Worm (Caenorhabditis elegans) whole organism, L1 larva: ENCODE measurements around the gene F26C11.4.

Experiments used
- F16B12.6 ChIP-seq: fragments of 150-350 bp; optimal IDR thresholded peaks from 2 replicates; lab custom pipeline; 2014; ENCODE audit warnings: missing biosample characterization, missing genetic modification characterization
- Y116A8C.19 ChIP-seq: sonication (generic microtip); optimal IDR thresholded peaks from 2 replicates; lab custom pipeline; 2016; ENCODE audit warnings: missing compliant biosample characterization, missing genetic modification characterization, borderline replicate concordance
- aha-1 ChIP-seq: fragments of 150-350 bp; optimal IDR thresholded peaks from 2 replicates; lab custom pipeline; 2014; ENCODE audit warnings: missing biosample characterization, missing genetic modification characterization
- alr-1 ChIP-seq: fragments of 200-800 bp; sonication (Bioruptor generic); optimal IDR thresholded peaks from 2 replicates; lab custom pipeline; 2018; ENCODE audit warnings: borderline replicate concordance, mild to moderate bottlenecking, missing genetic modification characterization, missing compliant biosample characterization
- aly-2 ChIP-seq: fragments of 150-350 bp; optimal IDR thresholded peaks from 2 replicates; lab custom pipeline; 2014; ENCODE audit warnings: missing biosample characterization, missing genetic modification characterization
- blmp-1 ChIP-seq: fragments of 150-350 bp; optimal IDR thresholded peaks from 2 replicates; lab custom pipeline; 2014; ENCODE audit warnings: missing biosample characterization, missing genetic modification characterization
- ceh-63 ChIP-seq: fragments of 200-800 bp; sonication (Bioruptor generic); optimal IDR thresholded peaks from 2 replicates; lab custom pipeline; 2018; ENCODE audit warnings: mild to moderate bottlenecking, missing genetic modification characterization, missing compliant biosample characterization
- ceh-8 ChIP-seq: fragments of 200-800 bp; sonication (Bioruptor generic); optimal IDR thresholded peaks from 2 replicates; lab custom pipeline; 2018; ENCODE audit warnings: mild to moderate bottlenecking, missing genetic modification characterization, moderate library complexity, missing compliant biosample characterization
- ceh-82 ChIP-seq, 3 experiments: fragments of 150-350 bp in 1 of 3; sonication (generic microtip) in 2 of 3; optimal IDR thresholded peaks; 2 replicates each; lab custom pipeline; 2014 to 2017; ENCODE audit warnings: missing biosample characterization in 3 of 3, missing genetic modification characterization in 3 of 3
- ceh-90 ChIP-seq: sonication (generic microtip); optimal IDR thresholded peaks from 2 replicates; lab custom pipeline; 2016; ENCODE audit warnings: missing genetic modification characterization, missing compliant biosample characterization
- dpl-1 ChIP-seq, 3 experiments: fragments of 150-350 bp in 2 of 3; sonication (generic microtip) in 1 of 3; optimal IDR thresholded peaks; 2 replicates each; lab custom pipeline; 2014 to 2017; ENCODE audit warnings: missing biosample characterization in 3 of 3, missing genetic modification characterization in 3 of 3, missing genetic modification reagents in 3 of 3
- efl-1 ChIP-seq, 4 experiments: fragments of 150-350 bp; optimal IDR thresholded peaks in 3 of 4; peaks in 1 of 4; 1 replicate in 1 of 4; 2 replicates in 3 of 4; lab custom pipeline; 2014; ENCODE audit warnings: missing biosample characterization in 2 of 4, missing genetic modification characterization in 2 of 4, missing genetic modification reagents in 2 of 4
- efl-3 ChIP-seq: fragments of 200-800 bp; sonication (Bioruptor generic); optimal IDR thresholded peaks from 2 replicates; lab custom pipeline; 2018; ENCODE audit warnings: mild to moderate bottlenecking, missing genetic modification characterization, missing compliant biosample characterization
- egl-13 ChIP-seq: sonication (generic microtip); optimal IDR thresholded peaks from 2 replicates; lab custom pipeline; 2016; ENCODE audit warnings: missing genotype, missing genetic modification reagents, missing genetic modification characterization, missing compliant biosample characterization
- elt-2 ChIP-seq: sonication (generic microtip); optimal IDR thresholded peaks from 2 replicates; lab custom pipeline; 2016; ENCODE audit warnings: missing genetic modification characterization, mild to moderate bottlenecking, inconsistent platforms, missing compliant biosample characterization, missing genetic modification reagents
- elt-3 ChIP-seq, 6 experiments: fragments of 150-350 bp in 1 of 6; sonication (generic microtip); optimal IDR thresholded peaks; 2 replicates each; lab custom pipeline; 2017 to 2018; ENCODE audit warnings: missing biosample characterization in 6 of 6, missing genetic modification characterization in 6 of 6, inconsistent platforms in 1 of 6
- ets-5 ChIP-seq: fragments of 200-800 bp; sonication (Bioruptor generic); IDR thresholded peaks from 2 replicates; pipeline ENCODE4 v1.3.6; 2022; ENCODE audit warnings: missing genetic modification characterization, missing compliant biosample characterization
- fkh-10 ChIP-seq: sonication (generic microtip); optimal IDR thresholded peaks from 2 replicates; lab custom pipeline; 2017; ENCODE audit warnings: missing biosample characterization, missing genetic modification reagents, missing genetic modification characterization
- hlh-4 ChIP-seq: sonication (generic microtip); optimal IDR thresholded peaks from 2 replicates; lab custom pipeline; 2016; ENCODE audit warnings: mild to moderate bottlenecking, missing genetic modification characterization, missing compliant biosample characterization
- irx-1 ChIP-seq: sonication (generic microtip); optimal IDR thresholded peaks from 2 replicates; lab custom pipeline; 2016; ENCODE audit warnings: missing genetic modification characterization, missing compliant biosample characterization
- isw-1 ChIP-seq: fragments of 200-800 bp; sonication (Bioruptor generic); IDR thresholded peaks from 2 replicates; pipeline ENCODE4 v1.3.6; 2022; ENCODE audit warnings: missing genetic modification characterization, missing compliant biosample characterization
- lin-14 ChIP-seq: fragments of 200-800 bp; sonication (Bioruptor generic); optimal IDR thresholded peaks from 2 replicates; lab custom pipeline; 2018; ENCODE audit warnings: mild to moderate bottlenecking, missing genetic modification characterization, moderate library complexity, missing compliant biosample characterization
- lin-15B ChIP-seq: fragments of 150-350 bp; sonication (generic microtip); optimal IDR thresholded peaks from 3 replicates; lab custom pipeline; 2014; ENCODE audit warnings: missing biosample characterization, missing genetic modification characterization
- lin-35 ChIP-seq, 2 experiments: fragments of 150-350 bp; optimal IDR thresholded peaks; 2 replicates each; lab custom pipeline; 2014; ENCODE audit warnings: missing biosample characterization in 2 of 2, missing genetic modification characterization in 2 of 2, missing genetic modification reagents in 2 of 2
- lin-39 ChIP-seq: fragments of 150-350 bp; optimal IDR thresholded peaks from 2 replicates; lab custom pipeline; 2014; ENCODE audit warnings: missing biosample characterization, missing genetic modification reagents, missing genetic modification characterization
- lsy-2 ChIP-seq, 2 experiments: fragments of 150-350 bp; optimal IDR thresholded peaks; 2 replicates each; lab custom pipeline; 2014; ENCODE audit warnings: missing biosample characterization in 2 of 2, missing genetic modification characterization in 2 of 2
- mab-9 ChIP-seq: fragments of 200-800 bp; sonication (Bioruptor generic); IDR thresholded peaks from 2 replicates; pipeline ENCODE4 v1.3.6; 2022; ENCODE audit warnings: missing genetic modification reagents, missing genetic modification characterization, missing compliant biosample characterization
- nhr-11 ChIP-seq: fragments of 150-350 bp; optimal IDR thresholded peaks from 2 replicates; lab custom pipeline; 2014; ENCODE audit warnings: missing biosample characterization, missing genetic modification characterization
- nhr-12 ChIP-seq: sonication (generic microtip); optimal IDR thresholded peaks from 2 replicates; lab custom pipeline; 2017; ENCODE audit warnings: missing biosample characterization, missing genetic modification characterization
- nhr-19 ChIP-seq: fragments of 200-800 bp; sonication (Bioruptor generic); conservative IDR thresholded peaks from 2 replicates; pipeline ENCODE4 v1.3.6; 2022; ENCODE audit warnings: missing genetic modification characterization, missing compliant biosample characterization
- nhr-237 ChIP-seq: fragments of 150-350 bp; optimal IDR thresholded peaks from 2 replicates; lab custom pipeline; 2014; ENCODE audit warnings: missing biosample characterization, missing genetic modification characterization
- nhr-47 ChIP-seq: sonication (generic microtip); optimal IDR thresholded peaks from 2 replicates; lab custom pipeline; 2016; ENCODE audit warnings: mild to moderate bottlenecking, missing genetic modification characterization, moderate library complexity, missing compliant biosample characterization
- nhr-71 ChIP-seq: sonication (generic microtip); optimal IDR thresholded peaks from 2 replicates; lab custom pipeline; 2016; ENCODE audit warnings: mild to moderate bottlenecking, missing genetic modification characterization, moderate library complexity, missing compliant biosample characterization
- nhr-76 ChIP-seq: sonication (generic microtip); optimal IDR thresholded peaks from 2 replicates; lab custom pipeline; 2017; ENCODE audit warnings: missing biosample characterization, missing genetic modification characterization
- nhr-77 ChIP-seq: fragments of 150-350 bp; optimal IDR thresholded peaks from 2 replicates; lab custom pipeline; 2014; ENCODE audit warnings: missing biosample characterization, missing genetic modification characterization
- pag-3 ChIP-seq: sonication (generic microtip); optimal IDR thresholded peaks from 2 replicates; lab custom pipeline; 2017; ENCODE audit warnings: missing genetic modification characterization, mild to moderate bottlenecking, missing compliant biosample characterization, antibody characterized with exemption, borderline replicate concordance; ENCODE audit not compliant: insufficient read depth
- pax-3 ChIP-seq: fragments of 200-800 bp; sonication (Bioruptor generic); optimal IDR thresholded peaks from 2 replicates; lab custom pipeline; 2018; ENCODE audit warnings: mild to moderate bottlenecking, missing genetic modification characterization, moderate library complexity, missing compliant biosample characterization
- pqm-1 ChIP-seq: sonication (generic microtip); optimal IDR thresholded peaks from 3 replicates; lab custom pipeline; 2017; ENCODE audit warnings: missing biosample characterization, missing genetic modification characterization
- skn-1 ChIP-seq: fragments of 150-350 bp; optimal IDR thresholded peaks from 2 replicates; lab custom pipeline; 2014; ENCODE audit warnings: missing biosample characterization, missing genetic modification characterization
- snpc-4 ChIP-seq: fragments of 150-350 bp; optimal IDR thresholded peaks from 2 replicates; lab custom pipeline; 2014; ENCODE audit warnings: missing biosample characterization, missing genetic modification characterization
- snu-23 ChIP-seq: sonication (generic microtip); optimal IDR thresholded peaks from 2 replicates; lab custom pipeline; 2016; ENCODE audit warnings: missing genetic modification characterization, missing compliant biosample characterization
- sox-4 ChIP-seq: sonication (generic microtip); optimal IDR thresholded peaks from 2 replicates; lab custom pipeline; 2016; ENCODE audit warnings: missing genetic modification characterization, missing compliant biosample characterization
- swsn-7 ChIP-seq: sonication (generic microtip); optimal IDR thresholded peaks from 2 replicates; lab custom pipeline; 2016; ENCODE audit warnings: missing genetic modification characterization, missing compliant biosample characterization
- tbx-2 ChIP-seq: sonication (generic microtip); optimal IDR thresholded peaks from 2 replicates; lab custom pipeline; 2016; ENCODE audit warnings: missing genetic modification characterization, missing compliant biosample characterization
- unc-30 ChIP-seq: sonication (generic microtip); optimal IDR thresholded peaks from 2 replicates; lab custom pipeline; 2017; ENCODE audit warnings: missing biosample characterization, missing genetic modification characterization
- unc-98 ChIP-seq: fragments of 200-800 bp; sonication (Bioruptor generic); IDR thresholded peaks from 2 replicates; pipeline ENCODE4 v1.3.6; 2022; ENCODE audit warnings: missing genetic modification characterization, missing compliant biosample characterization
- vab-15 ChIP-seq: sonication (generic microtip); optimal IDR thresholded peaks from 2 replicates; lab custom pipeline; 2017; ENCODE audit warnings: missing genotype, mild to moderate bottlenecking, missing genetic modification characterization, missing compliant biosample characterization
- xbp-1 ChIP-seq: sonication (generic microtip); optimal IDR thresholded peaks from 2 replicates; lab custom pipeline; 2016; ENCODE audit warnings: missing genetic modification characterization, missing compliant biosample characterization
- zag-1 ChIP-seq: fragments of 150-350 bp; optimal IDR thresholded peaks from 2 replicates; lab custom pipeline; 2014; ENCODE audit warnings: missing biosample characterization, missing genetic modification characterization
- zip-4 ChIP-seq: fragments of 200-800 bp; sonication (Bioruptor generic); optimal IDR thresholded peaks from 2 replicates; lab custom pipeline; 2018; ENCODE audit warnings: mild to moderate bottlenecking, missing genetic modification characterization, moderate library complexity, missing compliant biosample characterization

The F26C11.4 gene

ce11 chrII:9943246-9943645, 27.2 kb upstream of the F26C11.4 start:
- TF ChIP-seq lsy-2 (tag; optimal IDR thresholded peaks at IDR 0.05; lab: Kevin White, UChicago) (no peak), isw-1 (no peak), nhr-12 (tag; lab: Kevin White, UChicago) (no peak), lin-15B (tag; lab: Kevin White, UChicago) (no peak), unc-98 (GFP tag; lab: Robert Waterston, UW) (no peak), ceh-90 (tag; lab: Kevin White, UChicago) (no peak)

ce11 chrII:9940430-9940829, 24.4 kb upstream of the F26C11.4 start, which contains the start of gene ufd-3:
Gene ufd-3 (plus strand): TSS chrII:9940753.
- TF ChIP-seq xbp-1 (tag; lab: Kevin White, UChicago) (peak; percentile 92), efl-1 (optimal IDR thresholded peaks at IDR 0.05; lab: Kevin White, UChicago) (peak; percentile 98 to 99), efl-1 (GFP tag; optimal IDR thresholded peaks at IDR 0.05 in 1 of 2; lab: Kevin White, UChicago) (peak; percentile 98 to 100), snu-23 (GFP tag; lab: Kevin White, UChicago) (peak; percentile 92), elt-2 (tag; lab: Kevin White, UChicago) (peak; percentile 55), dpl-1 (GFP tag; optimal IDR thresholded peaks at IDR 0.05; lab: Kevin White, UChicago) (peak; percentile 95 to 98 (median 97)), aly-2 (peak; percentile 37), nhr-76 (tag; lab: Kevin White, UChicago) (no peak), nhr-47 (peak; percentile 93), zag-1 (tag; lab: Kevin White, UChicago) (peak; percentile 15), blmp-1 (tag; lab: Kevin White, UChicago) (peak; percentile 82), vab-15 (tag; lab: Kevin White, UChicago) (peak; percentile 85), snpc-4 (peak; percentile 78), lin-39 (peak; percentile 73), skn-1 (tag; lab: Kevin White, UChicago) (peak; percentile 99), hlh-4 (tag; lab: Kevin White, UChicago) (peak; percentile 63), pax-3 (tag; lab: Kevin White, UChicago) (peak; percentile 90), zip-4 (GFP tag; lab: Kevin White, UChicago) (peak; percentile 45), irx-1 (tag; lab: Kevin White, UChicago) (peak; percentile 95), nhr-11 (peak; percentile 89), elt-3 (tag; optimal IDR thresholded peaks at IDR 0.05; lab: Kevin White, UChicago) (peak in 5 of 6 experiments; percentile 8 to 95 (median 49)), tbx-2 (peak; percentile 93), mab-9 (GFP tag; lab: Robert Waterston, UW) (peak; percentile 71), efl-3 (GFP tag; lab: Kevin White, UChicago) (no peak), alr-1 (no peak), ceh-82 (tag; optimal IDR thresholded peaks at IDR 0.05; lab: Kevin White, UChicago) (peak; percentile 83 to 92 (median 88)), unc-98 (GFP tag; lab: Robert Waterston, UW) (peak; percentile 86), nhr-19 (peak; percentile 88), swsn-7 (tag; lab: Kevin White, UChicago) (peak; percentile 91), ceh-63 (GFP tag; lab: Kevin White, UChicago) (no peak), ceh-8 (GFP tag; lab: Kevin White, UChicago) (peak; percentile 61), ceh-90 (tag; lab: Kevin White, UChicago) (peak; percentile 92), fkh-10 (GFP tag; lab: Kevin White, UChicago) (peak; percentile 50), lin-35 (GFP tag; optimal IDR thresholded peaks at IDR 0.05; lab: Kevin White, UChicago) (peak; percentile 99), nhr-71 (tag; lab: Kevin White, UChicago) (peak; percentile 96), ets-5 (no peak), egl-13 (peak; percentile 92), Y116A8C.19 (peak; percentile 80), unc-30 (tag; lab: Kevin White, UChicago) (no peak), F16B12.6 (tag; lab: Kevin White, UChicago) (peak; percentile 59), isw-1 (peak; percentile 83), nhr-237 (tag; lab: Kevin White, UChicago) (peak; percentile 37), pqm-1 (tag; lab: Kevin White, UChicago) (no peak), pag-3 (tag; lab: Kevin White, UChicago) (no peak), aha-1 (no peak), nhr-77 (tag; lab: Kevin White, UChicago) (peak; percentile 48), lin-14 (GFP tag; lab: Kevin White, UChicago) (peak; percentile 91), sox-4 (tag; lab: Kevin White, UChicago) (peak; percentile 92)
